Fruit fly (Drosophila melanogaster): ENCODE measurements around the gene Tim17b2.
A peak's percentile ranks its signal among the peaks of the same experiment; 100 is the strongest.

The Tim17b2 gene

dm6 chr2L:15499697-15500563 lies 15.4 kb downstream of the Tim17b2 start:
- TF ChIP-seq kay (GFP tag; ENCODE audit: borderline replicate concordance) (peak; percentile 88), toe (GFP tag; optimal IDR thresholded peaks at IDR 0.05) (no peak), pad (GFP tag; optimal IDR thresholded peaks at IDR 0.05) (no peak)

dm6 chr2L:15500910-15501521 lies 16.5 kb downstream of the Tim17b2 start:
- TF ChIP-seq CG12768 (GFP tag; optimal IDR thresholded peaks at IDR 0.05) (peak; percentile 23), toe (GFP tag; optimal IDR thresholded peaks at IDR 0.05) (no peak), CG7101 (tag; optimal IDR thresholded peaks at IDR 0.05) (no peak)

dm6 chr2L:15504534-15504933 lies 20.0 kb downstream of the Tim17b2 start:
- no peak for TF ChIP-seq bab1 (GFP tag; optimal IDR thresholded peaks at IDR 0.05)
- no peak for TF ChIP-seq CG11617 (GFP tag; optimal IDR thresholded peaks at IDR 0.05)
- TF ChIP-seq Mnt (GFP tag; optimal IDR thresholded peaks at IDR 0.05), result no peak
- TF ChIP-seq Crg-1 (GFP tag; optimal IDR thresholded peaks at IDR 0.05), result no peak
- no peak for TF ChIP-seq toe (GFP tag; optimal IDR thresholded peaks at IDR 0.05)
- no peak for TF ChIP-seq CG7101 (tag; optimal IDR thresholded peaks at IDR 0.05)
- no peak for TF ChIP-seq CG7045 (GFP tag; optimal IDR thresholded peaks at IDR 0.05)
- TF ChIP-seq cnc (optimal IDR thresholded peaks at IDR 0.05), result no peak
- TF ChIP-seq Clk (GFP tag; optimal IDR thresholded peaks at IDR 0.05), result no peak
